Worm (Caenorhabditis elegans) whole organism, early embryonic: ENCODE results near the gene F43C9.1.

ENCODE experiments used
- B0310.2 ChIP-seq: sonication (generic microtip); optimal IDR thresholded peaks from 2 replicates; lab custom pipeline; 2016; ENCODE audit warnings: mild to moderate bottlenecking, missing genetic modification characterization, missing compliant biosample characterization
- F13C5.2 ChIP-seq: sonication (generic microtip); optimal IDR thresholded peaks from 2 replicates; lab custom pipeline; 2017; ENCODE audit warnings: mild to moderate bottlenecking, missing genetic modification characterization, inconsistent platforms, missing compliant biosample characterization
- aly-1 ChIP-seq: sonication (generic microtip); optimal IDR thresholded peaks from 2 replicates; lab custom pipeline; 2016; ENCODE audit warnings: missing genetic modification characterization, missing compliant biosample characterization
- ama-1 ChIP-seq: fragments of 150-350 bp; optimal IDR thresholded peaks from 2 replicates; lab custom pipeline; 2014
- ceh-13 ChIP-seq: fragments of 200-800 bp; sonication (Bioruptor generic); optimal IDR thresholded peaks from 2 replicates; lab custom pipeline; 2018; ENCODE audit warnings: mild to moderate bottlenecking, missing genetic modification characterization, missing compliant biosample characterization
- ceh-36 ChIP-seq: sonication (generic microtip); optimal IDR thresholded peaks from 2 replicates; lab custom pipeline; 2016; ENCODE audit warnings: missing genetic modification characterization, inconsistent platforms, missing compliant biosample characterization
- ets-7 ChIP-seq: sonication (generic microtip); optimal IDR thresholded peaks from 2 replicates; lab custom pipeline; 2016; ENCODE audit warnings: missing genotype, missing genetic modification characterization, missing compliant biosample characterization
- flt-1 ChIP-seq: fragments of 200-800 bp; sonication (Bioruptor generic); IDR thresholded peaks from 2 replicates; pipeline ENCODE4 v1.3.6; 2022; ENCODE audit warnings: missing genetic modification characterization, missing compliant biosample characterization
- hmbx-1 ChIP-seq: sonication (generic microtip); optimal IDR thresholded peaks from 2 replicates; lab custom pipeline; 2016; ENCODE audit warnings: mild to moderate bottlenecking, missing genetic modification characterization, missing compliant biosample characterization
- hmg-4 ChIP-seq: fragments of 200-800 bp; sonication (Bioruptor generic); optimal IDR thresholded peaks from 2 replicates; lab custom pipeline; 2018; ENCODE audit warnings: mild to moderate bottlenecking, missing genetic modification characterization, missing compliant biosample characterization
- hnd-1 ChIP-seq: sonication (generic microtip); optimal IDR thresholded peaks from 2 replicates; lab custom pipeline; 2016; ENCODE audit warnings: missing genetic modification characterization, missing compliant biosample characterization
- pes-1 ChIP-seq: fragments of 200-800 bp; sonication (Bioruptor generic); IDR thresholded peaks from 2 replicates; pipeline ENCODE4 v1.3.6; 2022; ENCODE audit warnings: missing genetic modification reagents, missing genetic modification characterization, missing compliant biosample characterization
- scrt-1 ChIP-seq: fragments of 200-800 bp; sonication (Bioruptor generic); IDR thresholded peaks from 2 replicates; pipeline ENCODE4 v1.3.6; 2022; ENCODE audit warnings: missing genetic modification characterization, missing compliant biosample characterization
- sea-1 ChIP-seq: fragments of 200-800 bp; sonication (Bioruptor generic); conservative IDR thresholded peaks from 2 replicates; pipeline ENCODE4 v1.3.6; 2022; ENCODE audit warnings: missing genetic modification characterization, missing compliant biosample characterization
- tbx-11 ChIP-seq: fragments of 200-800 bp; sonication (Bioruptor generic); IDR thresholded peaks from 2 replicates; pipeline ENCODE4 v1.3.6; 2022; ENCODE audit warnings: missing genetic modification characterization, missing compliant biosample characterization
- tbx-37 ChIP-seq: fragments of 200-800 bp; sonication (Bioruptor generic); conservative IDR thresholded peaks from 2 replicates; pipeline ENCODE4 v1.3.6; 2022; ENCODE audit warnings: missing genetic modification reagents, missing genetic modification characterization, missing compliant biosample characterization
- tra-4 ChIP-seq: sonication (generic microtip); optimal IDR thresholded peaks from 2 replicates; lab custom pipeline; 2017; ENCODE audit warnings: missing genetic modification characterization, missing compliant biosample characterization

The F43C9.1 gene

DNA sequence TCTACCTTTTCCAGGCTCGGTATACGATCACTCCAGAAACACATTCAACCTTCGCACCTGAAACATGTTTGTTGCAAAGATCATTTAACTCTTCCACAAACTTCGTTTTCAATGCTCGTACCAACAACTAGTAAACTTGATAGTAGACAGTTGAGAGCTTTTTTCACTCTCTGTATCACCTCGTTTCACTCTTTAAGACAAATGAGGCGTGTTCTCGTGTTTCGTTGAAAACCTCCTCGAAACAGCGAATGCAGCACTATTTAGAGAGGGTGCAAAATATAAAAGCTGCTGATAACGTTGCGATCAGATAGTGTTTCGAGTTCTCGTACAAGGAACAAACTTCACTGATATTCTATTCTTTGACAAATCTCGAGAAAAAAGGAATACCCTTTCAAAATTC lies at the start of gene F43C9.1:
Gene F43C9.1 (plus strand): TSS at position 301 of the 400 bp plus-strand sequence.
- TF ChIP-seq hnd-1 (tag; lab: Kevin White, UChicago) = no peak
- no peak for TF ChIP-seq scrt-1 (GFP tag; lab: Robert Waterston, UW)
- no peak for TF ChIP-seq aly-1 (tag; lab: Kevin White, UChicago)

DNA sequence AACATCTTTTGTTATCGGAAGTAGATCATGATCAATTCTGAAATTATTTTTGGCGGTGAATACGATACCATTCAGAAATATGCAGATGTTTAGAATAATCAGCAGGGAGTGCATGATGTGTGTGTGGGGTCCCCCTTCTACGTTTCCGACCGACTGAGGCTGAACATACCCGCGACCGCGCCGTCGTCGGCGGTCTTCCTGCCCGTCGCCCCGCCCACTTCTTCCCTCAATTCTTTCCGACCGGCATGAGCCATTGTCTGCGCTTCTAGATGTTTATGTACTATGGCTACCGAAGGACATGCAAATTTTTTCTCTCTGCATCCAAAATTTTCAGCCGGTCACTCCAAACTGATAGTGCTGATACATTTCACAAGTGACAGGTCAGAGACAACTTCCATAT lies 49.0 kb upstream of the F43C9.1 start:
- no peak for TF ChIP-seq tbx-37 (GFP tag; lab: Robert Waterston, UW)
- TF ChIP-seq hmg-4 (GFP tag; lab: Kevin White, UChicago) = no peak
- TF ChIP-seq ceh-36 (tag; lab: Kevin White, UChicago) = no peak
- TF ChIP-seq aly-1 (tag; lab: Kevin White, UChicago) = peak; percentile 28
- no peak for TF ChIP-seq F13C5.2
- TF ChIP-seq hnd-1 (tag; lab: Kevin White, UChicago) = no peak
- no peak for TF ChIP-seq B0310.2 (tag; lab: Kevin White, UChicago)
- TF ChIP-seq tbx-11 (GFP tag; lab: Robert Waterston, UW) = no peak

DNA sequence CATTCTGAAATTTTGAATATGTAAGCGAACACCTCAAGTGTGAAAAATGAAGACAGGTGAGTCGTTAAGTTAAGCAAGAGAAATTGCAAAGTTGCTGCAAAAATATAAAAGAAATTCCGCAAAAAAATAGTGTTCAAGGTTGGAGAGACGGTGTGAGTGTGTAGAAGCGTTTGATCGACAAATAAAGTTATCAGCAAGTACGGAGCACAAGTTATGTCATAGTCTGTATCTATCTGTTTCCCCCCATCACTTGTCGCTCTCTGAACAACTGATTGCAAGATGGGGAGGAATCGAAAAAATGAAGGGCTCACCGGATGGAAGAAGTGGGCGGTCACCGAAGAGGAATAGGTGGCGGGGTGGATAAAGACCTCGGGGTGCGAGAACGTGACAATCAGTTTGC lies 44.0 kb upstream of the F43C9.1 start, which contains the start of gene lon-2:
Gene lon-2 (minus strand): TSS at position 4 of the 400 bp plus-strand sequence.
- TF ChIP-seq hnd-1 (tag; lab: Kevin White, UChicago) (no peak), aly-1 (tag; lab: Kevin White, UChicago) (peak; percentile 19), tbx-11 (GFP tag; lab: Robert Waterston, UW) (no peak), hmbx-1 (no peak)

DNA sequence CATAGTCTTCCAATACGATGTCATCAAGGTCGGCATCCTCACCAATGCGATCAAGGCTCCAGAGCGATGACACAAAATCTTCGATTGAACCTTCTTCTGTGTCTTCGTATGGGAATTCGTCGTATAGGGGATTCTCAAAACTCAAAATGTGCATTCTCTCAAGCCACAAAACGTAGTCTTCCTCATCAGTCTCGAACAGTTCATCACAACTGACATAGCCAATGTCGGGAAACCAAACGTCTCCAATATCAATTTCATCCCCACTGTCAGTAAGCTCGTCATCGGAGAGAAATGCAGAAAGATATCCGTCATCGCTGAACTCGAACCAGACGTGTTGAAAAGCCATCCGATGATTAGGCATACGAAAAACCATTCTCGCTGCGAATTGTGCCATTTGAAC lies 38.4 kb upstream of the F43C9.1 start, which contains the start of gene C39E6.2:
Gene C39E6.2 (minus strand): TSS at position 394 of the 400 bp plus-strand sequence.
- TF ChIP-seq tbx-11 (GFP tag; lab: Robert Waterston, UW) = no peak
- TF ChIP-seq hmg-4 (GFP tag; lab: Kevin White, UChicago) = no peak
- TF ChIP-seq pes-1 = no peak
- no peak for TF ChIP-seq aly-1 (tag; lab: Kevin White, UChicago)
- TF ChIP-seq sea-1 (GFP tag; lab: Robert Waterston, UW) = no peak
- no peak for TF ChIP-seq tra-4 (tag; lab: Kevin White, UChicago)
- TF ChIP-seq flt-1 = no peak
- TF ChIP-seq scrt-1 (GFP tag; lab: Robert Waterston, UW) = no peak
- no peak for TF ChIP-seq tbx-37 (GFP tag; lab: Robert Waterston, UW)
- no peak for TF ChIP-seq ets-7 (tag; lab: Kevin White, UChicago)
- TF ChIP-seq hmbx-1 = no peak
- TF ChIP-seq ceh-13 (GFP tag; lab: Kevin White, UChicago) = no peak

DNA sequence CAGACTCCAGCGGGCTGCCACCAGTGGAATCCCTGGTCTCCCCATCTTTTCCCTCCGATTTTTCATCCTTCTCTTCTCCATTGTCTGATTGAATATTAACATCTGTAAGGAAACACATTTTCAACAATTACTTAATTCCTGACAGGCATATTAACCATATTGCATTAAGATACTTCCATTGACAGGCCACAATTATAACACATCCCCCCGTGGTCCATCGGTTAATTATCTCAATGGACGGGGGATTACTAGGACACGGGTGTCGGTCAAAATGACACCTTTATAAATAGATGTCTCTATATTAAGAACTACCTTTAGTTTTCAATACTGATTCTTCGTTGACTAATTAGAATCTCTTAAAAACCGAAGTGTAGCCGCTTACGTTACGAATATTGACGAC lies 33.4 kb upstream of the F43C9.1 start:
- TF ChIP-seq hnd-1 (tag; lab: Kevin White, UChicago) (no peak), F13C5.2 (no peak), hmbx-1 (no peak), ama-1 (lab: Kevin White, UChicago) (no peak), B0310.2 (tag; lab: Kevin White, UChicago) (no peak), aly-1 (tag; lab: Kevin White, UChicago) (no peak), ets-7 (tag; lab: Kevin White, UChicago) (no peak), tbx-11 (GFP tag; lab: Robert Waterston, UW) (no peak), hmg-4 (GFP tag; lab: Kevin White, UChicago) (no peak), flt-1 (no peak), scrt-1 (GFP tag; lab: Robert Waterston, UW) (no peak), sea-1 (GFP tag; lab: Robert Waterston, UW) (no peak), ceh-36 (tag; lab: Kevin White, UChicago) (no peak), ceh-13 (GFP tag; lab: Kevin White, UChicago) (no peak), tra-4 (tag; lab: Kevin White, UChicago) (no peak), tbx-37 (GFP tag; lab: Robert Waterston, UW) (no peak), pes-1 (no peak)

DNA sequence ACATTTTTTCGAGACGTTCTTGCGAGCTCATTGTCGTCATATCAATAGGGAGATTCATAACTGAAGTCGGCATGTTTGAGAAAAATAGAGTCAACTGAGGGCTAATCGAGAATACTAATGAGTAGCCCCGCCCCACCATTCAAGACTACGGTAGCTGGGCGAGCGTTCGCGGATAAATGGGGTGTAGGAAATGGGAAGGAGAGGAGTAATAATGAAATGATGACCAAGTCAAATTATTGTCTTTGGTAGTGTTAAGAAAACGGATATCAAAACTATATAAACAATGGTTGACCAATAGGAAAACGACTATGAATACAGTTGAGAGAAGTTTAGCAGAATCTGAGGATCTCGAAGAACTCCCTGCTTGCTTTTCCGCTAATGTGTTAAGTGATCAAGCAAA lies 31.5 kb upstream of the F43C9.1 start, which contains the start of gene mls-2:
Gene mls-2 (minus strand): TSS at position 101 of the 400 bp plus-strand sequence.
- TF ChIP-seq hnd-1 (tag; lab: Kevin White, UChicago) (no peak), scrt-1 (GFP tag; lab: Robert Waterston, UW) (no peak), ceh-36 (tag; lab: Kevin White, UChicago) (no peak), tbx-37 (GFP tag; lab: Robert Waterston, UW) (no peak), hmg-4 (GFP tag; lab: Kevin White, UChicago) (no peak), ama-1 (lab: Kevin White, UChicago) (no peak)

DNA sequence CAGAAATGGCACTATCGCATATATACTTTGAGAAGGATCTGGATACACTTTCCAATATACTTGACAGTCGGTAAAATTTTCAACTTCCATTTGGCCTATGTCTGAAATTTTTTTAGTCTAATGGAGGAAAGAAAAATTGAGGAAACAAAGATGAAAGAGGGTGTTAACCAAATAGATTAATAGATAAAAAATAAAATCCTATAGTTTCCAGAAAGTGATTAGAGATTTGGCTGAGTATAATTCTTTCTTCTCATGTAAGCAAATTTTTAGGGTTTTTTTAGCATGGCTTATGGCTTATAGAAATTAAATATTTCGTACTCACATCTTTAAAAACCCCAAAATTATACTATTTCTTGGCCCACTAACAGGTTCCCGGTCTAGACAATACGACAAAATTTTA lies 23.2 kb upstream of the F43C9.1 start, which contains the start of gene npr-1:
Gene npr-1 (minus strand): TSS at position 101 of the 400 bp plus-strand sequence.
- TF ChIP-seq tbx-11 (GFP tag; lab: Robert Waterston, UW) = no peak
- no peak for TF ChIP-seq pes-1
- TF ChIP-seq flt-1 = no peak
- TF ChIP-seq ceh-13 (GFP tag; lab: Kevin White, UChicago) = no peak
- TF ChIP-seq hmbx-1 = no peak
- no peak for TF ChIP-seq F13C5.2

DNA sequence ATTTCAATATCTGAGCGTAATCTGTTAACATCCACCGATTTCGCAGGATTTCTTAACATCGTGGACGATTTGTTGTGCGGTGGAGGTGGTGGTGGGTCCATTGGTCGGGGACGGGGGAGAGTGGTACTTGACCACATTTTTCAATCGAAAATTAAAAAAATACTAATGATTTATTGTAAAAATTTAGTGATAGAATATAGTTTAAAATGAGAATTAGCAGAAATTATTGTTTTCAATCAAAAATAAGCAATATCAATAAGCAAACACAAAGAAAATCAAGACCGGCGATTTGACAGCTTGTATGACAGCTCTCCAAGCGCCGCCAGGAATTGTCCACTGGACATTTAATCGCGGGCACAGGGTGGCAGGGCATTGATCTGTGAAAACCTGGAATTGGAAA lies 10.9 kb upstream of the F43C9.1 start, which contains the start of gene hum-10:
Gene hum-10 (minus strand): TSS at position 101 of the 400 bp plus-strand sequence.
- TF ChIP-seq B0310.2 (tag; lab: Kevin White, UChicago) (no peak), scrt-1 (GFP tag; lab: Robert Waterston, UW) (no peak), tra-4 (tag; lab: Kevin White, UChicago) (no peak), aly-1 (tag; lab: Kevin White, UChicago) (no peak), flt-1 (no peak), hmbx-1 (no peak), pes-1 (no peak), hnd-1 (tag; lab: Kevin White, UChicago) (no peak), tbx-37 (GFP tag; lab: Robert Waterston, UW) (no peak), sea-1 (GFP tag; lab: Robert Waterston, UW) (no peak), F13C5.2 (no peak), tbx-11 (GFP tag; lab: Robert Waterston, UW) (no peak), ets-7 (tag; lab: Kevin White, UChicago) (no peak), hmg-4 (GFP tag; lab: Kevin White, UChicago) (no peak), ceh-13 (GFP tag; lab: Kevin White, UChicago) (no peak), ceh-36 (tag; lab: Kevin White, UChicago) (no peak), ama-1 (lab: Kevin White, UChicago) (no peak)
